Worm (Caenorhabditis elegans): Measurements from ENCODE around the gene T07A9.15.

T07A9.15 gene

DNA sequence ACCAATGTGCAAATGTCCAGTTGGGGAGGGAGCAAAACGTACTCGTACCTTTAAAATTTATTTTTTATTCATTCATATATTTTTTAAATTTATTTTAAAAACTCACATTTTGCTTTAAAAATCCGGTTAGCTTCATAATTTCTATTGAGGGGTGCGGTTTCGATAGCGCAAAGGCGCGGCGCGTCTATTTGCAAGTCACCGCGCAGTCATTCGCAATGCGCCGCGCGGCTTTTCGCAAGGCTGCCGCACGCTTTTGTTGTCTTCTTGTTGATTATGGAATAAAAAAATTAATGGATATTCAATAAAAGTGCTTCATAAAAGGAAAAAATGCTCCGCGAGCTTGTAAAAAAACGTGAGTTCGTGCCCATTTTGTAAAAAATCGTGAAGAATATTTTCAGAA lies 3.1 kb downstream of the T07A9.15 start, which contains the start of the genes ears-2 and uncp-18 (continued):
- TF ChIP-seq fkh-10 (GFP tag; optimal IDR thresholded peaks at IDR 0.05) = peak; percentile 78
- peak; percentile 87 for TF ChIP-seq vab-15 (tag; optimal IDR thresholded peaks at IDR 0.05)
- no peak for TF ChIP-seq pag-3 (tag; optimal IDR thresholded peaks at IDR 0.05; ENCODE audit: borderline replicate concordance, insufficient read depth)
- TF ChIP-seq ceh-90 (tag; optimal IDR thresholded peaks at IDR 0.05) = peak; percentile 49
- TF ChIP-seq lin-15B (tag; optimal IDR thresholded peaks at IDR 0.05) = peak; percentile 63
- no peak for TF ChIP-seq pqm-1 (tag; optimal IDR thresholded peaks at IDR 0.05)
- peak; percentile 95 for TF ChIP-seq swsn-7 (tag; optimal IDR thresholded peaks at IDR 0.05)
- TF ChIP-seq ztf-11 (tag; optimal IDR thresholded peaks at IDR 0.05) = peak in 1 of 2 experiments; percentile 96
- peak; percentile 89 to 95 (median 92) for TF ChIP-seq ceh-82 (tag; optimal IDR thresholded peaks at IDR 0.05)
- peak; percentile 76 for TF ChIP-seq efl-3 (GFP tag; optimal IDR thresholded peaks at IDR 0.05)
- peak; percentile 94 for TF ChIP-seq lsy-2 (tag; optimal IDR thresholded peaks at IDR 0.05)
- peak; percentile 92 for TF ChIP-seq nhr-85 (tag)
- peak; percentile 89 for TF ChIP-seq pax-3 (tag; optimal IDR thresholded peaks at IDR 0.05)
- TF ChIP-seq grh-1 (GFP tag; IDR thresholded peaks at IDR 0.05) = peak; percentile 79
- TF ChIP-seq unc-30 (tag; optimal IDR thresholded peaks at IDR 0.05) = no peak
- peak; percentile 88 for TF ChIP-seq lin-14 (GFP tag; optimal IDR thresholded peaks at IDR 0.05)
- TF ChIP-seq sptf-1 (tag; optimal IDR thresholded peaks at IDR 0.05) = no peak
- no peak for TF ChIP-seq ets-5 (GFP tag; IDR thresholded peaks at IDR 0.05)
- no peak for TF ChIP-seq C34B4.2 (tag; optimal IDR thresholded peaks at IDR 0.05)
- TF ChIP-seq nhr-20 (tag; optimal IDR thresholded peaks at IDR 0.05) = peak; percentile 92
- peak; percentile 95 for TF ChIP-seq skn-1 (tag; optimal IDR thresholded peaks at IDR 0.05)
- TF ChIP-seq sox-4 (tag; optimal IDR thresholded peaks at IDR 0.05) = peak; percentile 90
- peak; percentile 80 to 81 for TF ChIP-seq efl-1 (optimal IDR thresholded peaks at IDR 0.05)
- TF ChIP-seq efl-1 (GFP tag; optimal IDR thresholded peaks at IDR 0.05 in 1 of 2) = peak; percentile 69 to 98
- peak; percentile 7 for TF ChIP-seq Y116A8C.19 (tag; optimal IDR thresholded peaks at IDR 0.05; ENCODE audit: borderline replicate concordance)
- peak; percentile 26; the same call in 1 of the 2 replicates for TF ChIP-seq unc-98 (GFP tag; IDR thresholded peaks at IDR 0.05)
- TF ChIP-seq dsc-1 (tag; optimal IDR thresholded peaks at IDR 0.05) = peak; percentile 93
- peak; percentile 77 for TF ChIP-seq blmp-1 (tag; optimal IDR thresholded peaks at IDR 0.05)
- TF ChIP-seq dpl-1 (GFP tag; optimal IDR thresholded peaks at IDR 0.05) = peak; percentile 66 to 73 (median 71)
- TF ChIP-seq ama-1 (optimal IDR thresholded peaks at IDR 0.05) = peak; percentile 5
- peak; percentile 70 for TF ChIP-seq sup-37 (GFP tag; optimal IDR thresholded peaks at IDR 0.05)
- TF ChIP-seq mdl-1 (tag; optimal IDR thresholded peaks at IDR 0.05) = peak in 1 of 2 experiments; percentile 64
- TF ChIP-seq egl-27 (tag; optimal IDR thresholded peaks at IDR 0.05) = peak in 1 of 2 experiments; percentile 63
- peak; percentile 97 for TF ChIP-seq unc-130 (tag; optimal IDR thresholded peaks at IDR 0.05)
- peak; percentile 86 for TF ChIP-seq fkh-8 (tag; optimal IDR thresholded peaks at IDR 0.05)
- TF ChIP-seq mab-9 (GFP tag; IDR thresholded peaks at IDR 0.05) = peak; percentile 64; the same call in 1 of the 2 replicates
- no peak for TF ChIP-seq nhr-76 (tag; optimal IDR thresholded peaks at IDR 0.05)
- TF ChIP-seq elt-3 (tag; optimal IDR thresholded peaks at IDR 0.05) = peak in 2 of 6 experiments; percentile 57 to 89
- TF ChIP-seq unc-86 (tag; optimal IDR thresholded peaks at IDR 0.05) = peak; percentile 89
- TF ChIP-seq C04F5.9 (tag; optimal IDR thresholded peaks at IDR 0.05) = peak; percentile 73
- peak; percentile 65 for TF ChIP-seq zip-4 (GFP tag; optimal IDR thresholded peaks at IDR 0.05)
- TF ChIP-seq nhr-77 (tag; optimal IDR thresholded peaks at IDR 0.05) = no peak
- peak; percentile 97 for TF ChIP-seq rnt-1 (tag; optimal IDR thresholded peaks at IDR 0.05)
- TF ChIP-seq snu-23 (GFP tag; optimal IDR thresholded peaks at IDR 0.05) = peak; percentile 94
- peak; percentile 94 for TF ChIP-seq C16A3.4 (tag; optimal IDR thresholded peaks at IDR 0.05)
- TF ChIP-seq irx-1 (tag; optimal IDR thresholded peaks at IDR 0.05) = peak; percentile 73
- TF ChIP-seq nhr-11 (tag; optimal IDR thresholded peaks at IDR 0.05) = peak; percentile 52
- TF ChIP-seq nhr-12 (tag; optimal IDR thresholded peaks at IDR 0.05) = no peak
